Fruit fly (Drosophila melanogaster) Kc167 (cell line): Measurements from ENCODE around the gene dmGlut.

Experiments used
- Myc ChIP-seq: fragments of >200 bp; optimal IDR thresholded peaks from 2 replicates; lab custom pipeline; 2017; ENCODE audit warnings: missing external identifiers
- Sin3A ChIP-seq: fragments of >200 bp; optimal IDR thresholded peaks from 2 replicates; lab custom pipeline; 2018; ENCODE audit warnings: missing external identifiers
- h ChIP-seq: fragments of >200 bp; optimal IDR thresholded peaks from 3 replicates; lab custom pipeline; 2018; ENCODE audit warnings: missing external identifiers
- insv ChIP-seq: fragments of >200 bp; optimal IDR thresholded peaks from 3 replicates; lab custom pipeline; 2018; ENCODE audit warnings: missing external identifiers
- psq ChIP-seq: fragments of >200 bp; optimal IDR thresholded peaks from 2 replicates; lab custom pipeline; 2017; ENCODE audit warnings: missing external identifiers
- ttk ChIP-seq: sonication (Bioruptor generic); optimal IDR thresholded peaks from 2 replicates; lab custom pipeline; 2017; ENCODE audit warnings: missing external identifiers

The dmGlut gene

dm6 chr2L:12055837-12056388, 28.7 kb downstream of the dmGlut start, which contains the start of the genes JhI-21, RpL7-like and CG34164:
JhI-21 (minus strand) TSS chr2L:12056042.
RpL7-like (plus strand) TSS chr2L:12056326.
CG34164 (plus strand) TSS chr2L:12056348.
- TF ChIP-seq insv (lab: Kevin White, UChicago) (no peak), psq (no peak), h (lab: Kevin White, UChicago) (no peak), Sin3A (lab: Kevin White, UChicago) (no peak), Myc (no peak), ttk (lab: Kevin White, UChicago) (no peak)

- no peak for TF ChIP-seq psq
- no peak for TF ChIP-seq ttk (lab: Kevin White, UChicago)
- no peak for TF ChIP-seq insv (lab: Kevin White, UChicago)
Observed at dm6 chr2L:12063035-12063434, 35.8 kb downstream of the dmGlut start, which contains the start of gene Rab3-GAP. Rab3-GAP (minus strand) TSS chr2L:12063184.

- TF ChIP-seq insv (lab: Kevin White, UChicago): no peak
- TF ChIP-seq h (lab: Kevin White, UChicago): no peak
- TF ChIP-seq ttk (lab: Kevin White, UChicago): no peak
- TF ChIP-seq Myc: no peak
- TF ChIP-seq psq: no peak
- TF ChIP-seq Sin3A (lab: Kevin White, UChicago): no peak
Observed at dm6 chr2L:12065683-12066386, 38.6 kb downstream of the dmGlut start.

DNA sequence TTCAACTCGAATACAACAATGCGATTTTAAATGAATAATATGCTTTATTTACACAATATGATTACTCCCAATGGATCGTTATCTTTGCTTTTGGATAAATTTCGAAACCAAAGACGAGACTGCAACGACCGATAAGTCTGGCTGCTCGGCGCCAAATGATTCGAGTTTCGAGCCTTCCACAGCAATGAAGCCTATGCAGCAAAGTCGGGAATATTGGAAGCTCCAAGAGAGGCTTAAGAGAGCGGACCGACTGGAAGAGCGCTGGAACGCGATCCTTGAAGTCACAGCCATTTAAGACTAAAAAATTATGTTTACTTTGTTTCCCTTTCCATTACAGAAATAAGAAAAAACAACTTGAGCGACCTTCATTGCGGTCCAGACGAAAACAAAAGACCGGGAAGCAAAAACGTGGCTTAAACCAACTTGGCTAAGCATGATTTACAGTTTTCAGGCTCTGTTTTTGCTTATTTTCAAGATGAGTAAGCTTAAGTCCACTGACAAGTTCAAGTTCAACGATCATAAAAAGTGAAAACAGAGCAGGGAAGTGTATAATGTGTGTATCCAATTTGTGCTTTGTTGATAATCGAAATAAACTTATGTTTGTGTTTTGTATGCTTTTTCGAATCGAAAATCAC, 39.5 kb downstream of the dmGlut start, which contains the start of gene firl:
Gene firl, minus strand, starts transcription at position 159 of the 635 bp plus-strand sequence.
- TF ChIP-seq h (lab: Kevin White, UChicago) (no peak), ttk (lab: Kevin White, UChicago) (no peak), Myc (no peak), insv (lab: Kevin White, UChicago) (no peak), psq (no peak), Sin3A (lab: Kevin White, UChicago) (no peak)

dm6 chr2L:12075850-12076249, 48.6 kb downstream of the dmGlut start, which contains the start of gene CG14947:
CG14947 (plus strand) TSS chr2L:12076100.
- TF ChIP-seq h (lab: Kevin White, UChicago) (no peak), insv (lab: Kevin White, UChicago) (no peak), Myc (no peak), psq (no peak), Sin3A (lab: Kevin White, UChicago) (no peak)

DNA sequence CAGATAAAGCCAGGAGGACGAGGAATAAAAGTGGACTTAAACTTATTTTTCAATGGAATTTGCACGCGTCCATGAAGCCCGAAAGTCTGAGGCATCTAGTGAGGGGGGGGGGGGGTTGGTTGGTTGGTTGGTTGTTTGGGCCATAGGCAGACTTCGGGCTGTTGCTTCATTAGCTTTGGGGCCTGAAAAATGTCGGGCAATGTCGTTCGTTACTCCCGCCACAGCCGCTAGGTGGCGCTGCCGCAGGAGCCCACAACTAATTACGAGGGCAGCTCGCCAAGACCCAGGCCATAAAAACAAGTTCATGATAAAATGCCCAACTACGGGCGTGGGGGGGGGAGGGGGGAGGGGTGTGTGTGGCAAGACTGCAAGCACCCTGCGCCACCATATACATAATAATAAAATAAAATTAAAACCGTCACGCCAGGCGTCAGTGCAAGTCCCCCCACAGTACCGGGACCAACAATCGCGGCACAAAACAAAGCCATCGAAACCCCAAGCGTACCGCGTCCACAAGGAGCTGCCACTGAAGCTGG, 51.0 kb downstream of the dmGlut start:
- no peak for TF ChIP-seq insv (lab: Kevin White, UChicago)

DNA sequence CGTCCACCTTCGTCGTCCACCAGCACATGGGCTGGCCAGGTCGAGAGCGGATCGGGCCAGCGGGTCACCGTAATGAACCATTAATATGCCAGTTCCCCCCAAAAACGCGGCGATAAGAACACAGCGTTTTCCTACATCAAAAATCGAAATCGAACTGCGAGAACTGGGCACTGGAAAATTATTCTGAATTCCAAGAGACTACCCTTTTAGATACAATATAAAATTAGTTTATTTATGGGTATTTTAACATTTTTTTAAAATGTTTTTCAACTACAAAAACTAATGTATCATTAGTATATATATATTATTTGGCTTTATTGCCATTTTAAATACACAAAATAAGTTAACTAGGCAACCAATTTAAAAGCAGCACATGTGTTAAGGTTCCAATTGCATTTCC, 51.5 kb downstream of the dmGlut start:
- no peak for TF ChIP-seq ttk (lab: Kevin White, UChicago)
- TF ChIP-seq Myc: no peak
- TF ChIP-seq h (lab: Kevin White, UChicago): no peak
- no peak for TF ChIP-seq psq
- TF ChIP-seq Sin3A (lab: Kevin White, UChicago): no peak
- no peak for TF ChIP-seq insv (lab: Kevin White, UChicago)

- TF ChIP-seq h (lab: Kevin White, UChicago) (no peak), ttk (lab: Kevin White, UChicago) (no peak), psq (no peak), Sin3A (lab: Kevin White, UChicago) (no peak), Myc (no peak), insv (lab: Kevin White, UChicago) (no peak)
Observed at dm6 chr2L:12079827-12080381, 52.7 kb downstream of the dmGlut start.

dm6 chr2L:12081118-12081665, 54.0 kb downstream of the dmGlut start:
- TF ChIP-seq psq (no peak), ttk (lab: Kevin White, UChicago) (no peak), h (lab: Kevin White, UChicago) (no peak), Myc (no peak), insv (lab: Kevin White, UChicago) (no peak), Sin3A (lab: Kevin White, UChicago) (no peak)
